Fruit fly (Drosophila melanogaster) whole organism, wandering third instar larva: ENCODE data around the gene CG32189.

ENCODE experiments used
- Mio ChIP-seq: sonication (Bioruptor generic); optimal IDR thresholded peaks from 2 replicates; lab custom pipeline; 2016; ENCODE audit warnings: missing biosample characterization, missing genetic modification characterization
- pan ChIP-seq: fragments of >200 bp; optimal IDR thresholded peaks from 2 replicates; lab custom pipeline; 2017

dm6 chr3L:17849517-17849916, 14.5 kb upstream of the CG32189 start, which contains the start of gene TrpRS-m:
- TF ChIP-seq pan (lab: Kevin White, UChicago), result no peak
- TF ChIP-seq Mio (GFP tag; lab: Kevin White, UChicago), result no peak
